Worm (Caenorhabditis elegans) whole organism, dauer: Measurements from ENCODE around the gene ZC266.1.

ENCODE experiments used
- unc-62 ChIP-seq: sonication (generic microtip); optimal IDR thresholded peaks from 2 replicates; lab custom pipeline; 2017; ENCODE audit warnings: missing biosample characterization, missing genetic modification reagents, missing genetic modification characterization

ZC266.1 gene

ce11 chrV:4700189-4700588, at the start of gene ZC266.1:
TSS of gene ZC266.1 (minus strand) at chrV:4700289.
- no peak for TF ChIP-seq unc-62 (GFP tag; lab: Kevin White, UChicago)

- no peak for TF ChIP-seq unc-62 (GFP tag; lab: Kevin White, UChicago)
Measured at ce11 chrV:4745269-4745668, 45.2 kb upstream of the ZC266.1 start, which contains the start of gene C18G1.7. TSS of gene C18G1.7 (plus strand) at chrV:4745569.

ce11 chrV:4742190-4742589, 42.1 kb upstream of the ZC266.1 start, which contains the start of gene ugt-61:
TSS of gene ugt-61 (plus strand) at chrV:4742422.
- TF ChIP-seq unc-62 (GFP tag; lab: Kevin White, UChicago): no peak

ce11 chrV:4737727-4738126, 37.6 kb upstream of the ZC266.1 start, which contains the start of gene F39G3.2:
TSS of gene F39G3.2 (plus strand) at chrV:4737831.
- TF ChIP-seq unc-62 (GFP tag; lab: Kevin White, UChicago): no peak

- no peak for TF ChIP-seq unc-62 (GFP tag; lab: Kevin White, UChicago)
Measured at ce11 chrV:4734608-4735007, 34.5 kb upstream of the ZC266.1 start.

- TF ChIP-seq unc-62 (GFP tag; lab: Kevin White, UChicago): no peak
Measured at ce11 chrV:4733952-4734351, 33.9 kb upstream of the ZC266.1 start.

ce11 chrV:4731154-4731961, 31.3 kb upstream of the ZC266.1 start, which contains the start of gene F39G3.3:
TSS of gene F39G3.3 (plus strand) at chrV:4731911.
- TF ChIP-seq unc-62 (GFP tag; lab: Kevin White, UChicago): no peak

- TF ChIP-seq unc-62 (GFP tag; lab: Kevin White, UChicago): no peak
Measured at ce11 chrV:4730075-4730474, 30.0 kb upstream of the ZC266.1 start, which contains the start of gene tig-2. TSS of gene tig-2 (minus strand) at chrV:4730161.

- TF ChIP-seq unc-62 (GFP tag; lab: Kevin White, UChicago): no peak
Measured at ce11 chrV:4724453-4724852, 24.4 kb upstream of the ZC266.1 start, which contains the start of gene F39G3.4. TSS of gene F39G3.4 (plus strand) at chrV:4724753.

- TF ChIP-seq unc-62 (GFP tag; lab: Kevin White, UChicago): no peak
Measured at ce11 chrV:4722314-4722713, 22.2 kb upstream of the ZC266.1 start, which contains the start of gene F39G3.5. TSS of gene F39G3.5 (plus strand) at chrV:4722614.

- no peak for TF ChIP-seq unc-62 (GFP tag; lab: Kevin White, UChicago)
Measured at ce11 chrV:4720884-4721464, 20.9 kb upstream of the ZC266.1 start.

ce11 chrV:4719965-4720364, 19.9 kb upstream of the ZC266.1 start, which contains the start of gene prx-6:
TSS of gene prx-6 (minus strand) at chrV:4720093.
- TF ChIP-seq unc-62 (GFP tag; lab: Kevin White, UChicago): no peak

- no peak for TF ChIP-seq unc-62 (GFP tag; lab: Kevin White, UChicago)
Measured at ce11 chrV:4710464-4710863, 10.4 kb upstream of the ZC266.1 start, which contains the start of gene oac-24. TSS of gene oac-24 (plus strand) at chrV:4710764.

ce11 chrV:4707646-4708045, 7.6 kb upstream of the ZC266.1 start:
- TF ChIP-seq unc-62 (GFP tag; lab: Kevin White, UChicago): no peak

- no peak for TF ChIP-seq unc-62 (GFP tag; lab: Kevin White, UChicago)
Measured at ce11 chrV:4698675-4699074, 1.4 kb downstream of the ZC266.1 start.

- no peak for TF ChIP-seq unc-62 (GFP tag; lab: Kevin White, UChicago)
Measured at ce11 chrV:4694466-4695092, 5.5 kb downstream of the ZC266.1 start.
